Fruit fly (Drosophila melanogaster) S2 (cell line): ENCODE measurements around the gene cni.
A peak's percentile ranks its signal among the peaks of the same experiment; 100 is the strongest.

Source experiments
- CG8478 ChIP-seq: fragments of >200 bp; optimal IDR thresholded peaks from 2 replicates; lab custom pipeline; 2018
- CTCF ChIP-seq, 2 experiments: fragments of >200 bp; optimal IDR thresholded peaks; 2 replicates each; lab custom pipeline; 2018

dm6 chr2L:16286360-16287005 is 24.0 kb downstream of the cni start:
- TF ChIP-seq CTCF (optimal IDR thresholded peaks at IDR 0.05; lab: Kevin White, UChicago), result peak in 1 of 2 experiments; percentile 3
- no peak for TF ChIP-seq CG8478 (lab: Kevin White, UChicago)
